Worm (Caenorhabditis elegans) whole organism, L1 larva: ENCODE results near the gene tor-1.

ENCODE experiments used
- ets-5 ChIP-seq: fragments of 200-800 bp; sonication (Bioruptor generic); IDR thresholded peaks from 2 replicates; pipeline ENCODE4 v1.3.6; 2022; ENCODE audit warnings: missing genetic modification characterization, missing compliant biosample characterization
- mab-9 ChIP-seq: fragments of 200-800 bp; sonication (Bioruptor generic); IDR thresholded peaks from 2 replicates; pipeline ENCODE4 v1.3.6; 2022; ENCODE audit warnings: missing genetic modification reagents, missing genetic modification characterization, missing compliant biosample characterization
- nhr-77 ChIP-seq: fragments of 150-350 bp; optimal IDR thresholded peaks from 2 replicates; lab custom pipeline; 2014; ENCODE audit warnings: missing biosample characterization, missing genetic modification characterization
- pqm-1 ChIP-seq: sonication (generic microtip); optimal IDR thresholded peaks from 3 replicates; lab custom pipeline; 2017; ENCODE audit warnings: missing biosample characterization, missing genetic modification characterization
- ztf-11 ChIP-seq, 2 experiments: sonication (generic microtip); optimal IDR thresholded peaks; 2 replicates each; lab custom pipeline; 2016 to 2017; ENCODE audit warnings: missing genetic modification characterization in 2 of 2, missing biosample characterization in 1 of 2, missing compliant biosample characterization in 1 of 2

ce11 chrIV:14033752-14034570 lies 48.4 kb upstream of the tor-1 start:
- TF ChIP-seq nhr-77 (tag; lab: Kevin White, UChicago) (peak; percentile 45), ets-5 (GFP tag; lab: Robert Waterston, UW) (no peak), mab-9 (GFP tag; lab: Robert Waterston, UW) (peak; percentile 5; the same call in 1 of the 2 replicates), ztf-11 (tag; optimal IDR thresholded peaks at IDR 0.05; lab: Kevin White, UChicago) (peak; percentile 70 to 85), pqm-1 (peak; percentile 67)
